Worm (Caenorhabditis elegans): ENCODE results near the gene Y73C8B.2.

- TF ChIP-seq unc-62 (GFP tag; optimal IDR thresholded peaks at IDR 0.05) (no peak), nhr-11 (tag; optimal IDR thresholded peaks at IDR 0.05) (no peak), ztf-11 (tag; optimal IDR thresholded peaks at IDR 0.05) (no peak), blmp-1 (tag; optimal IDR thresholded peaks at IDR 0.05; ENCODE audit: insufficient read depth) (no peak), nhr-77 (tag; optimal IDR thresholded peaks at IDR 0.05) (no peak), lin-39 (tag; optimal IDR thresholded peaks at IDR 0.05) (no peak), nhr-129 (tag; optimal IDR thresholded peaks at IDR 0.05) (no peak), Y55F3AM.14 (GFP tag; optimal IDR thresholded peaks at IDR 0.05) (no peak), nhr-12 (tag; optimal IDR thresholded peaks at IDR 0.05) (no peak), sem-4 (tag; optimal IDR thresholded peaks at IDR 0.05) (no peak)
Measured at ce11 chrV:3151862-3152261, 42.9 kb downstream of the Y73C8B.2 start, which contains the start of gene srab-6.

Data from whole organism, L2 larva.